Worm (Caenorhabditis elegans) whole organism, L2 larva: ENCODE data around the gene par-3.

Experiments
- R02D3.7 ChIP-seq: fragments of 150-350 bp; optimal IDR thresholded peaks from 2 replicates; lab custom pipeline; 2014; ENCODE audit warnings: missing biosample characterization, missing genetic modification characterization
- alr-1 ChIP-seq: fragments of 150-350 bp; optimal IDR thresholded peaks from 2 replicates; lab custom pipeline; 2014; ENCODE audit warnings: missing biosample characterization, missing genetic modification characterization
- ama-1 ChIP-seq: fragments of 150-350 bp; optimal IDR thresholded peaks from 2 replicates; lab custom pipeline; 2018; ENCODE audit warnings: inconsistent platforms
- nhr-237 ChIP-seq: fragments of 150-350 bp; optimal IDR thresholded peaks from 2 replicates; lab custom pipeline; 2014; ENCODE audit warnings: missing biosample characterization, missing genetic modification characterization
- nhr-6 ChIP-seq: fragments of 150-350 bp; optimal IDR thresholded peaks from 2 replicates; lab custom pipeline; 2014; ENCODE audit warnings: missing biosample characterization, missing genetic modification characterization
- skn-1 ChIP-seq: sonication (generic microtip); optimal IDR thresholded peaks from 2 replicates; lab custom pipeline; 2017; ENCODE audit warnings: missing biosample characterization, missing genetic modification characterization
- sma-3 ChIP-seq: sonication (generic microtip); optimal IDR thresholded peaks from 2 replicates; lab custom pipeline; 2016; ENCODE audit warnings: missing genetic modification reagents, missing genetic modification characterization, missing compliant biosample characterization
- unc-39 ChIP-seq: fragments of 150-350 bp; optimal IDR thresholded peaks from 2 replicates; lab custom pipeline; 2014; ENCODE audit warnings: missing biosample characterization, missing genetic modification characterization
- zag-1 ChIP-seq: fragments of 150-350 bp; optimal IDR thresholded peaks from 2 replicates; lab custom pipeline; 2014; ENCODE audit warnings: missing biosample characterization, missing genetic modification characterization
- ztf-4 ChIP-seq: fragments of 150-350 bp; optimal IDR thresholded peaks from 2 replicates; lab custom pipeline; 2014; ENCODE audit warnings: missing biosample characterization, missing genetic modification characterization

- TF ChIP-seq sma-3 (GFP tag; lab: Kevin White, UChicago) (no peak), nhr-237 (tag; lab: Kevin White, UChicago) (no peak), alr-1 (no peak), unc-39 (tag; lab: Kevin White, UChicago) (no peak), zag-1 (tag; lab: Kevin White, UChicago) (no peak), R02D3.7 (no peak), ama-1 (no peak), skn-1 (no peak), nhr-6 (tag; lab: Kevin White, UChicago) (no peak), ztf-4 (no peak)
Observed at ce11 chrIII:5711242-5711641, 47.2 kb downstream of the par-3 start, which contains the start of gene rbm-26.
